Fruit fly (Drosophila melanogaster): ENCODE results near the gene CG2955.

Gene CG2955

DNA sequence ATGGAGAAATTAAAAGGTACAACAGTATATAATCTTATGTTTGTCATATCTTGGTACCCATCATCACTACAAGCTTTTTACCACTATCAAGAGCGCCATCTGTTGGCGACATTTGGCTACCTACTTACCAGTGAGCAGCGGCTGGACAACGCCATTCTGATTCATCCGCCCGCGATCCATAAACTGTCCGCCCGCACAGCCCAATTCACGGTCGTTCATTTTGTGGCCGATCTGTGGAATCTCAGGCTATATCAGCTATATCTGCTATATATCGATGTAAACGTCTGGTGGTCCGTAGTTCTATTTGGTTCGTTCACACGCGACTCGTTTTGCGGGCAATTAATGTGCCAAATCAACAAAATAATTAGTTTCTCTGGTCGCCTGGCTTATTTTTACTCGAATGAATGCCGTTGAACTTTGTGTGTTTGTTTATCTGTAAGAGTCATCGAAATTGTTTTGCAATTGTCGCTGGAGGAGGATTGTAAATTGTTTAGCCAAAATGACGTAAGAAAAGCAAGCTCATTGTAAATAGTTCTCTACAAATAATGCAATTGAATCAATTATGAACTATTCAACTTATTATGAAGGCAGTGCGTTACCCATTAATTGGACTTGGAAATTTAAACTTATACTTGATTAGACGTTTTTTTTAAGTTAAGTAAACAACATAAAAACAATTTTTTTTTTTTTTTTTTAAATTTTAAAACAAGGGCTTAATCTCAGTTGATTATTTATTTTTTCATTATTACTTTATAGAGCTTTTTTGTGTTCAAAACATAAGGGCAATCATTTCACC lies 47.5 kb downstream of the CG2955 start:
- peak; percentile 24 for TF ChIP-seq EcR (GFP tag; optimal IDR thresholded peaks at IDR 0.05)
- no peak for TF ChIP-seq CG13204 (GFP tag; optimal IDR thresholded peaks at IDR 0.05)
- TF ChIP-seq Pif1A (GFP tag; optimal IDR thresholded peaks at IDR 0.05), result no peak

- TF ChIP-seq CG32121 (GFP tag; IDR thresholded peaks at IDR 0.05), result peak; percentile 8; the same call in 1 of the 2 replicates
- TF ChIP-seq Pif1B (GFP tag; optimal IDR thresholded peaks at IDR 0.05), result peak; percentile 5
- TF ChIP-seq fd96Ca (GFP tag; IDR thresholded peaks at IDR 0.05), result no peak; the same call in 2 of the 3 replicates
- TF ChIP-seq EcR (GFP tag; optimal IDR thresholded peaks at IDR 0.05), result peak; percentile 60
- peak; percentile 65 for TF ChIP-seq CG12605 (GFP tag; IDR thresholded peaks at IDR 0.05)
- TF ChIP-seq CG8159 (tag; optimal IDR thresholded peaks at IDR 0.05), result no peak
- no peak for TF ChIP-seq D1 (tag; optimal IDR thresholded peaks at IDR 0.05)
- peak; percentile 45; the same call in 1 of the 2 replicates for TF ChIP-seq Ets98B (GFP tag; IDR thresholded peaks at IDR 0.05)
- TF ChIP-seq CG17806 (tag; optimal IDR thresholded peaks at IDR 0.05), result no peak
- peak; percentile 17; the same call in 2 of the 3 replicates for TF ChIP-seq CG4496 (GFP tag; IDR thresholded peaks at IDR 0.05)
Measured at dm6 chr2L:4197143-4197912, 48.2 kb downstream of the CG2955 start.

DNA sequence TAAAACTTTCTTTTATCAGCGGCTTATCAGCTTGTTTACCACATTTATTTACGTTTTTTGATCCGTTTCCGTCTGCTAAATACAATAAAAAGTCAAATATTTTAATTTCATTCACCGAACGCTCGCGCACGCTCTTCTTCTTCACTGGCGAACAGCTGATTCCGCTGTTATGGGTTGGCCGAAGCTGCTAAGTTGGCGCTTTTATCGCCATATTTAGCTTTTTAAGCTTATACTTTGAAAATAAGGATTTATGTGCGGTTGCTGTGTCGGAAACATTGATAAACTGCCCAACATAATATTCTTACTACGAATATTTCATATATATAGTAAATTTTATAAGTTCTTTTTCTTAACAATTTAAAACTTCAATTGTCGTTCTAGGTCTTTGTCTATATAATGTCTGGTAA lies 48.8 kb downstream of the CG2955 start, which contains the start of gene Naprt:
Gene Naprt, minus strand, starts transcription at position 159 of the 407 bp plus-strand sequence.
- TF ChIP-seq Pif1A (GFP tag; optimal IDR thresholded peaks at IDR 0.05), result no peak

All from whole organism, pupa.